Fruit fly (Drosophila melanogaster): Measurements from ENCODE around the gene CG3792.
A peak's percentile ranks its signal among the peaks of the same experiment; 100 is the strongest.

DNA sequence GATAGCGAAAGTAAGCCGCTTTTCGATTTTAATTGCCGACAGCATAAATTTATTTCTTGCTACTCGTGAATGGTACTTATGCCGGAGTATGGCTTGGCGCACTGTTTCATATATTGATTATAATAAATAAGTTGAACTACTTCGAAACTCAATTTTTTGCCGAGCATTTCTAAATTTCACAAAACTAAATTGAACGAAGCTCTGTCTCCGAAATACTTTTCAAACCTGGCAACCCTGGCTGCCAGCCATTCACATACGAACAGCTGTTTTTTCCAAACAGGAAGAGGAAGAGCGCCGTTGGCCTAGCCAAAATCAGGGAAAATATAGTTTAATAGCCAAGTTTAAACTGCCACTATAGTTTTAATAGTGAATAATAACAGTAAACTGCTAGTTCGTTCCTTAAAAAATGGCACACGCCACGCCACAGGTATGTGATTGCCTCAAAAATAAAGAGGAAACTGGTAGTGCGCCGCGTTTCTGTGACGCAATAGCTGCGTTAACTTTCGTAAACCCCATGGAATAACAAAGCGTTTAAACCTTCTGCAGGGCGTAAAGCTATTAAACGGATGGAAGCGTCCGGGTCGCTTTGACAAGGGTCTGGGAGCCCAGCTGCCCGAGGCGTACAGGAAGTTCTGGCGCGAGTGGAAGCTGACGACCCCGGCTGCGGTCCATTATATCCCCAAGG, 3.2 kb upstream of the CG3792 start, which contains the start of gene mRpL28:
- no peak for TF ChIP-seq Abd-B (GFP tag; optimal IDR thresholded peaks at IDR 0.05)
- no peak for TF ChIP-seq foxo (GFP tag; optimal IDR thresholded peaks at IDR 0.05)
- TF ChIP-seq brk (GFP tag; optimal IDR thresholded peaks at IDR 0.05) = no peak
- TF ChIP-seq pan (optimal IDR thresholded peaks at IDR 0.05) = no peak
- TF ChIP-seq Rel (GFP tag; optimal IDR thresholded peaks at IDR 0.05) = no peak
- TF ChIP-seq Rel (tag; optimal IDR thresholded peaks at IDR 0.05) = peak; percentile 88
- TF ChIP-seq fru (GFP tag; optimal IDR thresholded peaks at IDR 0.05) = no peak
- no peak for TF ChIP-seq Hnf4 (GFP tag; optimal IDR thresholded peaks at IDR 0.05)
- TF ChIP-seq CG9705 (GFP tag; optimal IDR thresholded peaks at IDR 0.05) = no peak
- TF ChIP-seq h (GFP tag; optimal IDR thresholded peaks at IDR 0.05) = no peak
- TF ChIP-seq dl (GFP tag; optimal IDR thresholded peaks at IDR 0.05; ENCODE audit: insufficient read depth in 1 of 2, partially characterized antibody in 2 of 2) = no peak
- no peak for TF ChIP-seq GATAd (GFP tag; optimal IDR thresholded peaks at IDR 0.05)
